Worm (Caenorhabditis elegans): ENCODE data around the gene T01H3.3.
A peak's percentile ranks its signal among the peaks of the same experiment; 100 is the strongest.

T01H3.3 gene

DNA sequence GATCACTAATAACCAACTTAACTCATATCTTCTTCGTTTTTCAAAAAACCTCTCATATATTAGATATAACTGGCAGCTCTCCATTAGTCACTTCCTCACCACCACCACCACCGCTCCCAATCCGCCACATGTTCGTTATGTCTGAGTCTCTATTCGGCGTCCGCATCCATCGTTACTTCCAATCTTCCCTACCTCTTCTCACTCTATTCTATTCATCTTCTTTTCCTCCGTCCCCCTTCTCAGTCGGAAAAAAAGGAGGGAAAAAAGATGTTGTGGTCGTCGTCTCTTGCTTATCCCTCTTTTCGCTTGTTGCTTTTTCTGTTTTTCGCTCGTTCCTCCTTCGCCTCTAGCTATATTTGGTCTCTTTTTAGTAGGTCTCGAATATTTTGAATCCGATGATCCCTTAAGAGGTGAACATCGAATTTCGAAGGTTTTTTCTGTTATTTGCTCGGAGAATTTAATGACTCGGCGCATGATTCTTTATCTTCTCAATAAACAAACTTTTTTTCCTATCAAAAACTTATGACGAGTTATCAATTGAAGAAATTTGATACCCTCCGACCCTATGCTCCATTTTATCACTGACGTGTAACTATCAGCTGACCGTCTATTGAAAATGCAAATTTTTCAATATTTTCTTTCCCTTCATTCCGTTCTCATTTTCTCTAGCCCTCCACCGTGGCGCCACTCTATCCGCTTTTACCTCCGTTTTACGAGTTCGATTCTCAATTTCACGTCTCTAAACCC lies 18.3 kb upstream of the T01H3.3 start:
- no peak for TF ChIP-seq tab-1 (GFP tag; IDR thresholded peaks at IDR 0.05)
- TF ChIP-seq T22C8.4 (GFP tag; IDR thresholded peaks at IDR 0.05): no peak
- no peak for TF ChIP-seq med-1 (GFP tag; optimal IDR thresholded peaks at IDR 0.05; ENCODE audit: insufficient read depth)
- 0 out of 2 replicates have a peak, but pooled peaks have one; percentile 54 for TF ChIP-seq ztf-23 (GFP tag; IDR thresholded peaks at IDR 0.05)
- no peak for TF ChIP-seq ztf-29 (GFP tag; IDR thresholded peaks at IDR 0.05)
- TF ChIP-seq flt-1 (GFP tag; IDR thresholded peaks at IDR 0.05): 0 out of 2 replicates have a peak, but pooled peaks have one; percentile 63
- no peak for TF ChIP-seq klf-2 (GFP tag; conservative IDR thresholded peaks at IDR 0.05)
- TF ChIP-seq cog-1 (tag; optimal IDR thresholded peaks at IDR 0.05): no peak
- TF ChIP-seq ref-1 (GFP tag; conservative IDR thresholded peaks at IDR 0.05): no peak

ce11 chrII:7889321-7889720 lies 15.6 kb upstream of the T01H3.3 start:
- no peak for TF ChIP-seq ztf-29 (GFP tag; IDR thresholded peaks at IDR 0.05)
- no peak for TF ChIP-seq T22C8.4 (GFP tag; IDR thresholded peaks at IDR 0.05)
- no peak for TF ChIP-seq flt-1 (GFP tag; IDR thresholded peaks at IDR 0.05)
- no peak for TF ChIP-seq klf-2 (GFP tag; conservative IDR thresholded peaks at IDR 0.05)
- TF ChIP-seq cog-1 (tag; optimal IDR thresholded peaks at IDR 0.05): no peak
- no peak for TF ChIP-seq ztf-23 (GFP tag; IDR thresholded peaks at IDR 0.05)
- TF ChIP-seq med-1 (GFP tag; optimal IDR thresholded peaks at IDR 0.05; ENCODE audit: insufficient read depth): no peak
- TF ChIP-seq ref-1 (GFP tag; conservative IDR thresholded peaks at IDR 0.05): no peak
- TF ChIP-seq tab-1 (GFP tag; IDR thresholded peaks at IDR 0.05): no peak

- TF ChIP-seq ref-1 (GFP tag; conservative IDR thresholded peaks at IDR 0.05) (no peak), tab-1 (GFP tag; IDR thresholded peaks at IDR 0.05) (no peak), klf-2 (GFP tag; conservative IDR thresholded peaks at IDR 0.05) (no peak), T22C8.4 (GFP tag; IDR thresholded peaks at IDR 0.05) (no peak)
These were observed 15.1 kb upstream of the T01H3.3 start for ce11 chrII:7888759-7889158.

ce11 chrII:7887295-7887694 lies 13.6 kb upstream of the T01H3.3 start:
- TF ChIP-seq med-1 (GFP tag; optimal IDR thresholded peaks at IDR 0.05; ENCODE audit: insufficient read depth): no peak

- TF ChIP-seq med-1 (GFP tag; optimal IDR thresholded peaks at IDR 0.05; ENCODE audit: insufficient read depth): no peak
- no peak for TF ChIP-seq ref-1 (GFP tag; conservative IDR thresholded peaks at IDR 0.05)
- no peak for TF ChIP-seq cog-1 (tag; optimal IDR thresholded peaks at IDR 0.05)
- TF ChIP-seq tab-1 (GFP tag; IDR thresholded peaks at IDR 0.05): no peak
- no peak for TF ChIP-seq T22C8.4 (GFP tag; IDR thresholded peaks at IDR 0.05)
- no peak for TF ChIP-seq klf-2 (GFP tag; conservative IDR thresholded peaks at IDR 0.05)
- TF ChIP-seq flt-1 (GFP tag; IDR thresholded peaks at IDR 0.05): no peak
- TF ChIP-seq ztf-23 (GFP tag; IDR thresholded peaks at IDR 0.05): no peak
- no peak for TF ChIP-seq ztf-29 (GFP tag; IDR thresholded peaks at IDR 0.05)
These were observed 11.2 kb upstream of the T01H3.3 start for ce11 chrII:7884898-7885297.

- TF ChIP-seq ztf-23 (GFP tag; IDR thresholded peaks at IDR 0.05): peak; percentile 66; the same call in 1 of the 2 replicates
- TF ChIP-seq klf-2 (GFP tag; conservative IDR thresholded peaks at IDR 0.05): peak; percentile 52; the same call in 1 of the 2 replicates
These were observed 9.5 kb upstream of the T01H3.3 start for ce11 chrII:7883163-7883562.

ce11 chrII:7880373-7880862 lies 6.7 kb upstream of the T01H3.3 start, which contains the start of gene perm-1:
perm-1 (plus strand) TSS chrII:7880812.
- TF ChIP-seq ztf-29 (GFP tag; IDR thresholded peaks at IDR 0.05): no peak
- TF ChIP-seq tab-1 (GFP tag; IDR thresholded peaks at IDR 0.05): no peak
- TF ChIP-seq T22C8.4 (GFP tag; IDR thresholded peaks at IDR 0.05): no peak
- no peak for TF ChIP-seq cog-1 (tag; optimal IDR thresholded peaks at IDR 0.05)
- no peak for TF ChIP-seq ztf-23 (GFP tag; IDR thresholded peaks at IDR 0.05)

DNA sequence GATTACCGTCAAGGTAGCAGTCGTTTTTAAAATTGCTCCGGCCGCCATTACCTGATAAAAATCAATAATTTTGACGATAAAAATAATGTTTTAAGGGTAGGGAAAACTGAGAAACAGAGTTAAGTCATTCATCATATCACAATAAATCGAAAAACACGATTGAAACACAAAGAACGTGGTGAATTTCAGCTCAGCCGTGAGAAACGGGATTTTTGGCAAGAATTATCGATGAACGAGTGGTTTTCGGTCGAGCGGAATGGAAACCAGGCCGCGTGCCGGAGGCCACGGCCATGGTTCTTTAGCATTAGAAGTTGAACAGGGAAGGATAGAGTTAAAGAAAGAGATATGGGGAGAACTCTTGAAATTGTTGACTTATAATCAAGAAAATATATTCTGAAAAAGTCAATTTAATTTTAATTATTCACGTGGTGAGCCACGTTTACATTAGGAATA lies 5.6 kb upstream of the T01H3.3 start, which contains the start of the genes vha-4 and T01H3.5:
Gene vha-4 (minus strand): TSS at position 51 of the 453 bp plus-strand sequence.
Gene T01H3.5 (plus strand): TSS at position 351 of the 453 bp plus-strand sequence.
- TF ChIP-seq ztf-23 (GFP tag; IDR thresholded peaks at IDR 0.05) (no peak), ref-1 (GFP tag; conservative IDR thresholded peaks at IDR 0.05) (no peak), med-1 (GFP tag; optimal IDR thresholded peaks at IDR 0.05; ENCODE audit: insufficient read depth) (no peak), klf-2 (GFP tag; conservative IDR thresholded peaks at IDR 0.05) (no peak), tab-1 (GFP tag; IDR thresholded peaks at IDR 0.05) (no peak), flt-1 (GFP tag; IDR thresholded peaks at IDR 0.05) (no peak), ztf-29 (GFP tag; IDR thresholded peaks at IDR 0.05) (no peak), T22C8.4 (GFP tag; IDR thresholded peaks at IDR 0.05) (no peak), cog-1 (tag; optimal IDR thresholded peaks at IDR 0.05) (no peak)

DNA sequence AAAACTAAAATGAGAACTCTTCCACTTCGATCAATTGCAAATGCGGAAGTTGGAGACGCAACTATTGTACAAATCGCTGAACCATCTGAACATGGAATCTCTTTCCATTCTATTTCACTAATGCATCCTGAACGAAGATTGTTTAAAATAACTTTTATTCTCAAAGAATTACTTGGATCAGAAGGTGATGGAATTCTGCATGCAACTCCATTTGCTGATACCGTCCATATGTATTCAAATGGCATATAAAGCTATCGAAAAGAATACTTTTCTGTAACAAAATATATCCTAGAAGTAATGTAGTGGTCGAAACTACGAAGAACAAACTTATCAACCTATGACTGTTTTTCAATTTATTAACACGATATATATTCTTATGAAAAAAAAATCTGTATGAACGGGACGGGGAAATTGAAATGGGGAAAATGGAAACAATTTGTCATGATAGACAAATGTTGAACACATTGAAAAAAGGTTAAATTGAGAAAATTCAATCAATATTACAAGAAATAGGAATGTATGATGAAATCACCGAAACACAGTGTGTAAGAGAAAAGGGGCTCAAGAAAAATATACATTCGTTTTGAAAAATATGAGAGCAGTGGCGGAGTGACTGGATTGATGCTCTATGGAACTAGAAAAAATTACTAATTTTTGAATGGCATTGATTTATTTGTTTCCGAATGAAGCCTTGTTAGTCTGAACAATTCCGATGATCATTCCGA lies 4.2 kb upstream of the T01H3.3 start, which contains the start of gene T01H3.2:
Gene T01H3.2 (minus strand): TSS at position 251 of the 725 bp plus-strand sequence.
- TF ChIP-seq tab-1 (GFP tag; IDR thresholded peaks at IDR 0.05) (no peak), ztf-23 (GFP tag; IDR thresholded peaks at IDR 0.05) (no peak), T22C8.4 (GFP tag; IDR thresholded peaks at IDR 0.05) (no peak), flt-1 (GFP tag; IDR thresholded peaks at IDR 0.05) (no peak), med-1 (GFP tag; optimal IDR thresholded peaks at IDR 0.05; ENCODE audit: insufficient read depth) (no peak)

DNA sequence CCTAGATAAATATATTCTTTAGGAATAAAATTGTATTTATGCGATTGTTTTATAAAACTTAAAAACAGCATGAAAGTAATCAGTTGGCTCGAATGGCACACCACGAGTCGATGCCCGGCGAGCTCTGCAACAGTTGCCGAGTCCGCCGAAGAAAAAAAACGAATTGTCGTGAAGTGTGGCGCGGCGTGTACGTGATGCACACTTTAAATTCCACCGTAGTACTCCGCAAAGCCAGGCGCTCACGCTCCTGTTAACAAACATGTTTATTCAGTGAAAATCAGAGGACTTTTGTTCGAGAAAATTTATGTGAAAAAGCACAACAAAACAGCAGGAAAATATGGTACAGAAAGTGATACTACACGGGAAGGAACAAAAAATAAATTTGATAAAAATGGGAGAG lies 3.1 kb downstream of the T01H3.3 start:
- TF ChIP-seq flt-1 (GFP tag; IDR thresholded peaks at IDR 0.05): 0 out of 2 replicates have a peak, but pooled peaks have one; percentile 20
- no peak for TF ChIP-seq tab-1 (GFP tag; IDR thresholded peaks at IDR 0.05)
